Fruit fly (Drosophila melanogaster) whole organism, wandering third instar larva: Measurements from ENCODE around the gene CG10512.

Source experiments
- CG9705 ChIP-seq: fragments of 200-800 bp; sonication (Bioruptor generic); optimal IDR thresholded peaks from 2 replicates; lab custom pipeline; 2018; ENCODE audit warnings: missing biosample characterization, mild to moderate bottlenecking, missing genetic modification characterization
- CrebA ChIP-seq: fragments of 200-800 bp; sonication (Bioruptor generic); optimal IDR thresholded peaks from 2 replicates; lab custom pipeline; 2016; ENCODE audit warnings: missing biosample characterization, mild to moderate bottlenecking, missing genetic modification characterization, borderline replicate concordance
- Dif ChIP-seq: fragments of 200-275, 200-300 bp; sonication (Bioruptor generic); optimal IDR thresholded peaks from 2 replicates; lab custom pipeline; 2018; ENCODE audit warnings: missing biosample characterization, missing genetic modification characterization; ENCODE audit not compliant: partially characterized antibody
- GATAd ChIP-seq: sonication (Bioruptor generic); optimal IDR thresholded peaks from 2 replicates; lab custom pipeline; 2016; ENCODE audit warnings: missing biosample characterization, missing genetic modification characterization
- N ChIP-seq: fragments of >200 bp; optimal IDR thresholded peaks from 2 replicates; lab custom pipeline; 2018; ENCODE audit warnings: missing biosample characterization, missing external identifiers, missing genetic modification characterization
- dmrt93B ChIP-seq: fragments of 200-800 bp; sonication (Bioruptor generic); optimal IDR thresholded peaks from 2 replicates; lab custom pipeline; 2018; ENCODE audit warnings: missing biosample characterization, mild to moderate bottlenecking, missing genetic modification characterization
- dsf ChIP-seq: sonication (Bioruptor generic); optimal IDR thresholded peaks from 2 replicates; lab custom pipeline; 2016; ENCODE audit warnings: missing biosample characterization, missing genetic modification characterization, borderline replicate concordance
- pan ChIP-seq: fragments of >200 bp; optimal IDR thresholded peaks from 2 replicates; lab custom pipeline; 2017
- sage ChIP-seq: fragments of 200-800 bp; sonication (Bioruptor generic); optimal IDR thresholded peaks from 2 replicates; lab custom pipeline; 2016; ENCODE audit warnings: missing biosample characterization, mild to moderate bottlenecking, missing genetic modification characterization
- sv ChIP-seq: fragments of 200-800 bp; sonication (Bioruptor generic); optimal IDR thresholded peaks from 3 replicates; lab custom pipeline; 2016; ENCODE audit warnings: missing biosample characterization, missing genetic modification characterization
- usp ChIP-seq: fragments of >200 bp; optimal IDR thresholded peaks from 2 replicates; lab custom pipeline; 2017; ENCODE audit warnings: missing biosample characterization, missing genetic modification characterization

DNA sequence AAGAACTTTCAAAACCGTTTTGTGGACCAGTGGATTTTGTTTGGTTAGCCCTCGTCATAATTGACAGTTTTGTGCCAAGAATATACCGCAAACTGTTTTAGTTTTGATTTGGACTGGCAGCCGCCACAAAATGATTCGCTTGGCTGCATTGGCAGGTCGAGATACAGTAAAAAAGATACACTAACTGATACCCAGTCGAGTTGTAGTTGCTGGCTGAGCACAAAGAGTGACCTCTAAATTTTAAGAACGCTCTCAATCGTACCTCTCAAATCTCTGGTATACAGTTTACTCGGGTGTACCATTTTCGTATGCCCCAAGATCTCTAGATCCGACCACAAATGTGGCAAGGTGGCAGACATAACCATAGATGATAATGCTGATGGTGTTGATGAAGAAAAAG, 40.2 kb downstream of the CG10512 start:
- no peak for TF ChIP-seq CrebA (GFP tag; lab: Kevin White, UChicago)
- no peak for TF ChIP-seq dsf (GFP tag; lab: Kevin White, UChicago)
- TF ChIP-seq CG9705 (GFP tag; lab: Kevin White, UChicago), result no peak
- TF ChIP-seq GATAd (GFP tag; lab: Kevin White, UChicago), result no peak
- no peak for TF ChIP-seq Dif (GFP tag; lab: Kevin White, UChicago)
- no peak for TF ChIP-seq pan (lab: Kevin White, UChicago)
- no peak for TF ChIP-seq dmrt93B (GFP tag; lab: Kevin White, UChicago)
- no peak for TF ChIP-seq N (GFP tag; lab: Kevin White, UChicago)
- no peak for TF ChIP-seq sv (GFP tag; lab: Kevin White, UChicago)
- TF ChIP-seq usp (GFP tag; lab: Kevin White, UChicago), result no peak
- no peak for TF ChIP-seq sage (GFP tag; lab: Kevin White, UChicago)
